Worm (Caenorhabditis elegans): Measurements from ENCODE around the gene glb-4.

- TF ChIP-seq ZK546.5 (tag; optimal IDR thresholded peaks at IDR 0.05) (no peak), ztf-4 (tag; optimal IDR thresholded peaks at IDR 0.05) (no peak), elt-1 (tag; optimal IDR thresholded peaks at IDR 0.05) (no peak), fos-1 (tag; optimal IDR thresholded peaks at IDR 0.05) (no peak), nhr-76 (tag; optimal IDR thresholded peaks at IDR 0.05) (no peak), ama-1 (optimal IDR thresholded peaks at IDR 0.05) (no peak), nfya-1 (tag; optimal IDR thresholded peaks at IDR 0.05; ENCODE audit: insufficient read depth) (no peak), nhr-237 (tag; optimal IDR thresholded peaks at IDR 0.05) (no peak), R02D3.7 (tag; optimal IDR thresholded peaks at IDR 0.05) (no peak), nhr-11 (tag; optimal IDR thresholded peaks at IDR 0.05) (no peak), tbx-2 (tag; optimal IDR thresholded peaks at IDR 0.05) (no peak)
Observed at ce11 chrII:11155400-11155799, 44.4 kb upstream of the glb-4 start.
